Fruit fly (Drosophila melanogaster) whole organism, embryonic: ENCODE measurements around the gene CG10959.

Experiments
- Ada2b ChIP-seq: fragments of 200-800 bp; sonication (Bioruptor generic); IDR thresholded peaks from 2 replicates; pipeline ENCODE4 v1.3.6; 2022; ENCODE audit warnings: missing biosample characterization, missing genetic modification characterization
- Atf6 ChIP-seq: fragments of 200-800 bp; sonication (Bioruptor generic); IDR thresholded peaks from 2 replicates; pipeline ENCODE4 v1.3.6; 2022; ENCODE audit warnings: missing biosample characterization, missing genetic modification characterization
- B-H1 ChIP-seq: fragments of 200-800 bp; sonication (Bioruptor generic); IDR thresholded peaks from 3 replicates; pipeline ENCODE4 v1.3.6; 2022; ENCODE audit warnings: missing biosample characterization, missing genetic modification characterization
- CG13624 ChIP-seq: fragments of 200-800 bp; sonication (Bioruptor generic); optimal IDR thresholded peaks from 2 replicates; lab custom pipeline; 2016; ENCODE audit warnings: missing biosample characterization, missing genetic modification characterization
- CG15696 ChIP-seq: fragments of 200-800 bp; sonication (Bioruptor generic); optimal IDR thresholded peaks from 2 replicates; lab custom pipeline; 2019; ENCODE audit warnings: missing biosample characterization, mild to moderate bottlenecking, missing genetic modification characterization, moderate library complexity
- CG1832 ChIP-seq: fragments of 200-800 bp; sonication (Bioruptor generic); optimal IDR thresholded peaks from 2 replicates; lab custom pipeline; 2017; ENCODE audit warnings: missing biosample characterization, mild to moderate bottlenecking, missing genetic modification characterization, inconsistent platforms
- CG2116 ChIP-seq: fragments of 200-800 bp; sonication (Bioruptor generic); optimal IDR thresholded peaks from 3 replicates; lab custom pipeline; 2018; ENCODE audit warnings: missing biosample characterization, mild to moderate bottlenecking, missing genetic modification characterization
- CG30431 ChIP-seq: fragments of 200-800 bp; sonication (Bioruptor generic); optimal IDR thresholded peaks from 2 replicates; lab custom pipeline; 2017; ENCODE audit warnings: missing biosample characterization, missing genetic modification characterization
- CG32532 ChIP-seq: fragments of 200-800 bp; sonication (Bioruptor generic); IDR thresholded peaks from 2 replicates; pipeline ENCODE4 v1.3.6; 2022; ENCODE audit warnings: missing biosample characterization, missing genetic modification characterization
- CG32767 ChIP-seq: fragments of 200-800 bp; sonication (Bioruptor generic); IDR thresholded peaks from 2 replicates; pipeline ENCODE4 v1.3.6; 2022; ENCODE audit warnings: missing biosample characterization, missing genetic modification characterization
- CG3281 ChIP-seq: fragments of 200-800 bp; sonication (Bioruptor generic); optimal IDR thresholded peaks from 3 replicates; lab custom pipeline; 2017; ENCODE audit warnings: missing biosample characterization, mild to moderate bottlenecking, missing genetic modification characterization
- CG34376 ChIP-seq: fragments of 200-800 bp; sonication (Bioruptor generic); optimal IDR thresholded peaks from 2 replicates; lab custom pipeline; 2018; ENCODE audit warnings: missing biosample characterization, mild to moderate bottlenecking, missing genetic modification characterization
- CG42726 ChIP-seq: fragments of 200-800 bp; sonication (Bioruptor generic); IDR thresholded peaks from 2 replicates; pipeline ENCODE4 v1.3.6; 2022; ENCODE audit warnings: missing biosample characterization, missing genetic modification characterization; ENCODE audit not compliant: partially characterized antibody
- CG4707 ChIP-seq: fragments of 200-800 bp; sonication (Bioruptor generic); optimal IDR thresholded peaks from 2 replicates; lab custom pipeline; 2018; ENCODE audit warnings: missing biosample characterization, mild to moderate bottlenecking, missing genetic modification characterization, moderate library complexity
- CG7372 ChIP-seq: fragments of 200-800 bp; sonication (Bioruptor generic); IDR thresholded peaks from 2 replicates; pipeline ENCODE4 v1.3.6; 2022; ENCODE audit warnings: missing biosample characterization, missing genetic modification characterization
- CG7987 ChIP-seq: fragments of 200-800 bp; sonication (Bioruptor generic); optimal IDR thresholded peaks from 2 replicates; lab custom pipeline; 2018; ENCODE audit warnings: missing biosample characterization, mild to moderate bottlenecking, missing genetic modification characterization, moderate library complexity
- CG8944 ChIP-seq: fragments of 200-800 bp; sonication (Bioruptor generic); optimal IDR thresholded peaks from 3 replicates; lab custom pipeline; 2016; ENCODE audit warnings: missing biosample characterization, missing genetic modification characterization
- CkIIα-i1 ChIP-seq: fragments of 200-800 bp; sonication (Bioruptor generic); IDR thresholded peaks from 2 replicates; pipeline ENCODE4 v1.3.6; 2022; ENCODE audit warnings: missing biosample characterization, missing genetic modification characterization
- D ChIP-seq, 2 experiments: fragments of 200-800 bp in 1 of 2; fragments of >200 bp in 1 of 2; sonication (Bioruptor generic) in 1 of 2; optimal IDR thresholded peaks; 2 replicates in 1 of 2; 3 replicates in 1 of 2; lab custom pipeline; 2017; ENCODE audit warnings: mild to moderate bottlenecking in 1 of 2, missing biosample characterization in 1 of 2, missing genetic modification characterization in 1 of 2, missing genetic modification reagents in 1 of 2
- Dbx ChIP-seq: fragments of 200-800 bp; sonication (Bioruptor generic); IDR thresholded peaks from 3 replicates; pipeline ENCODE4 v1.3.6; 2022; ENCODE audit warnings: missing biosample characterization, missing genetic modification characterization
- Elba2 ChIP-seq: fragments of 200-800 bp; sonication (Bioruptor generic); optimal IDR thresholded peaks from 3 replicates; lab custom pipeline; 2016; ENCODE audit warnings: missing biosample characterization, missing genetic modification characterization
- Ets97D ChIP-seq: fragments of 200-800 bp; sonication (Bioruptor generic); optimal IDR thresholded peaks from 3 replicates; lab custom pipeline; 2016; ENCODE audit warnings: missing biosample characterization, missing genetic modification characterization
- HLH54F ChIP-seq: fragments of 200-800 bp; sonication (Bioruptor generic); optimal IDR thresholded peaks from 3 replicates; lab custom pipeline; 2016; ENCODE audit warnings: missing biosample characterization, missing genetic modification characterization
- Hr51 ChIP-seq, 2 experiments: fragments of 200-800 bp; sonication (Bioruptor generic); optimal IDR thresholded peaks; 2 replicates in 1 of 2; 3 replicates in 1 of 2; lab custom pipeline; 2016 to 2018; ENCODE audit warnings: missing biosample characterization in 2 of 2, missing genetic modification characterization in 2 of 2, mild to moderate bottlenecking in 1 of 2, moderate library complexity in 1 of 2
- Lim3 ChIP-seq: fragments of 200-800 bp; sonication (Bioruptor generic); IDR thresholded peaks from 2 replicates; pipeline ENCODE4 v1.3.6; 2022; ENCODE audit warnings: missing biosample characterization, missing genetic modification characterization
- Lpt ChIP-seq: fragments of >200 bp; optimal IDR thresholded peaks from 2 replicates; lab custom pipeline; 2018; ENCODE audit warnings: missing biosample characterization, missing genetic modification characterization
- Mrtf ChIP-seq: fragments of 200-800 bp; sonication (Bioruptor generic); IDR thresholded peaks from 3 replicates; pipeline ENCODE4 v1.3.6; 2022; ENCODE audit warnings: missing biosample characterization, missing genetic modification characterization
- NK7.1 ChIP-seq: fragments of 200-800 bp; sonication (Bioruptor generic); optimal IDR thresholded peaks from 3 replicates; lab custom pipeline; 2016; ENCODE audit warnings: missing biosample characterization, missing genetic modification characterization
- Poxn ChIP-seq: fragments of 200-800 bp; sonication (Bioruptor generic); IDR thresholded peaks from 2 replicates; pipeline ENCODE4 v1.3.6; 2022; ENCODE audit warnings: missing biosample characterization, missing genetic modification characterization
- Scr ChIP-seq: fragments of 200-800 bp; sonication (Bioruptor generic); IDR thresholded peaks from 2 replicates; pipeline ENCODE4 v1.3.6; 2022; ENCODE audit warnings: missing biosample characterization, missing genetic modification characterization; ENCODE audit not compliant: partially characterized antibody
- Spps ChIP-seq: fragments of 200-800 bp; sonication (Bioruptor generic); optimal IDR thresholded peaks from 2 replicates; lab custom pipeline; 2018; ENCODE audit warnings: missing biosample characterization, mild to moderate bottlenecking, missing genetic modification characterization
- Sry-β ChIP-seq: fragments of 200-800 bp; sonication (Bioruptor generic); optimal IDR thresholded peaks from 2 replicates; lab custom pipeline; 2018; ENCODE audit warnings: missing biosample characterization, mild to moderate bottlenecking, missing genetic modification characterization, moderate library complexity
- Ssrp ChIP-seq: fragments of 200-800 bp; sonication (Bioruptor generic); optimal IDR thresholded peaks from 2 replicates; lab custom pipeline; 2018; ENCODE audit warnings: missing biosample characterization, mild to moderate bottlenecking, missing genetic modification characterization, moderate library complexity
- YL-1 ChIP-seq: fragments of 200-800 bp; sonication (Bioruptor generic); optimal IDR thresholded peaks from 3 replicates; lab custom pipeline; 2017; ENCODE audit warnings: missing biosample characterization, mild to moderate bottlenecking, missing genetic modification characterization
- bsh ChIP-seq, 2 experiments: fragments of 200-800 bp; sonication (Bioruptor generic); optimal IDR thresholded peaks; 2 replicates each; lab custom pipeline; 2017 to 2018; ENCODE audit warnings: mild to moderate bottlenecking in 2 of 2, missing biosample characterization in 2 of 2, missing genetic modification characterization in 2 of 2, moderate library complexity in 1 of 2
- cas ChIP-seq: fragments of 200-800 bp; sonication (Bioruptor generic); IDR thresholded peaks from 2 replicates; pipeline ENCODE4 v1.3.6; 2022; ENCODE audit warnings: missing biosample characterization, missing genetic modification characterization
- ci ChIP-seq: fragments of 200-800 bp; sonication (Bioruptor generic); IDR thresholded peaks from 3 replicates; pipeline ENCODE4 v1.3.6; 2022; ENCODE audit warnings: missing biosample characterization, missing genetic modification characterization
- eve ChIP-seq, 2 experiments: fragments of >200 bp; optimal IDR thresholded peaks; 2 replicates each; lab custom pipeline; 2017; ENCODE audit warnings: missing biosample characterization in 2 of 2, missing genetic modification characterization in 2 of 2
- grn ChIP-seq: fragments of 200-800 bp; sonication (Bioruptor generic); optimal IDR thresholded peaks from 3 replicates; lab custom pipeline; 2017; ENCODE audit warnings: missing biosample characterization, missing genetic modification characterization
- gt ChIP-seq: fragments of 200-800 bp; sonication (Bioruptor generic); IDR thresholded peaks from 2 replicates; pipeline ENCODE4 v1.3.6; 2022; ENCODE audit warnings: missing biosample characterization, missing genetic modification characterization
- lilli ChIP-seq: fragments of 200-800 bp; sonication (Bioruptor generic); optimal IDR thresholded peaks from 3 replicates; lab custom pipeline; 2016; ENCODE audit warnings: missing biosample characterization, missing genetic modification characterization
- lola ChIP-seq, 3 experiments: fragments of >200 bp in 2 of 3; fragments of 200-800 bp in 1 of 3; sonication (Bioruptor generic) in 1 of 3; optimal IDR thresholded peaks; 2 replicates each; lab custom pipeline; 2017 to 2019; ENCODE audit warnings: missing biosample characterization in 3 of 3, missing genetic modification characterization in 3 of 3, mild to moderate bottlenecking in 1 of 3, moderate library complexity in 1 of 3
- pb ChIP-seq: fragments of 200-800 bp; sonication (Bioruptor generic); optimal IDR thresholded peaks from 3 replicates; lab custom pipeline; 2016; ENCODE audit warnings: missing biosample characterization, missing genetic modification characterization
- prd ChIP-seq, 3 experiments: fragments of >200 bp in 2 of 3; fragments of 200-800 bp in 1 of 3; sonication (Bioruptor generic) in 1 of 3; optimal IDR thresholded peaks in 2 of 3; IDR thresholded peaks in 1 of 3; 2 replicates in 2 of 3; 3 replicates in 1 of 3; pipeline versions ENCODE4 v1.3.6 to Lab custom; 2017 to 2022; ENCODE audit warnings: missing biosample characterization in 1 of 3, missing genetic modification characterization in 1 of 3
- sc ChIP-seq, 3 experiments: fragments of >200 bp in 2 of 3; fragments of 200-800 bp in 1 of 3; sonication (Bioruptor generic) in 1 of 3; optimal IDR thresholded peaks; 2 replicates in 2 of 3; 3 replicates in 1 of 3; lab custom pipeline; 2017; ENCODE audit warnings: mild to moderate bottlenecking in 1 of 3, missing biosample characterization in 1 of 3, missing genetic modification characterization in 1 of 3, missing genetic modification reagents in 1 of 3
- schlank ChIP-seq: fragments of 200-800 bp; sonication (Bioruptor generic); optimal IDR thresholded peaks from 2 replicates; lab custom pipeline; 2018; ENCODE audit warnings: missing biosample characterization, mild to moderate bottlenecking, missing genetic modification characterization
- sd ChIP-seq: fragments of 200-800 bp; sonication (Bioruptor generic); optimal IDR thresholded peaks from 3 replicates; lab custom pipeline; 2018; ENCODE audit warnings: missing biosample characterization, mild to moderate bottlenecking, missing genetic modification characterization, moderate library complexity
- tio ChIP-seq: fragments of 200-800 bp; sonication (Bioruptor generic); optimal IDR thresholded peaks from 2 replicates; lab custom pipeline; 2017; ENCODE audit warnings: missing biosample characterization, missing genetic modification characterization, inconsistent platforms
- trem ChIP-seq: fragments of 200-800 bp; optimal IDR thresholded peaks from 3 replicates; lab custom pipeline; 2019; ENCODE audit warnings: missing biosample characterization, mild to moderate bottlenecking, missing genetic modification characterization, moderate library complexity

CG10959 gene

dm6 chrX:8143537-8143936, 5.0 kb upstream of the CG10959 start, which contains the start of gene CG17982 (continued):
- peak; percentile 77 for TF ChIP-seq Ssrp (tag; lab: Kevin White, UChicago)
- peak; percentile 40; the same call in 1 of the 2 replicates for TF ChIP-seq Scr (GFP tag; lab: Robert Waterston, UW)
- peak; percentile 84 for TF ChIP-seq Atf6 (GFP tag; lab: Robert Waterston, UW)
- TF ChIP-seq sd (tag; lab: Kevin White, UChicago) = peak; percentile 62
- peak; percentile 64 for TF ChIP-seq trem (tag; lab: Kevin White, UChicago)
- no peak for TF ChIP-seq eve (GFP tag; optimal IDR thresholded peaks at IDR 0.05; lab: Kevin White, UChicago)
- TF ChIP-seq pb (GFP tag; lab: Kevin White, UChicago) = peak; percentile 62
- peak; percentile 86 for TF ChIP-seq HLH54F (GFP tag; lab: Kevin White, UChicago)
- no peak for TF ChIP-seq CkIIα-i1
- peak; percentile 4 for TF ChIP-seq Elba2 (GFP tag; lab: Kevin White, UChicago)
- peak; percentile 89 for TF ChIP-seq CG13624 (GFP tag; lab: Kevin White, UChicago)
- TF ChIP-seq CG34376 (GFP tag; lab: Kevin White, UChicago) = peak; percentile 79
- peak; percentile 55 for TF ChIP-seq CG4707 (GFP tag; lab: Kevin White, UChicago)
- peak; percentile 93 for TF ChIP-seq lilli
- TF ChIP-seq Lim3 (GFP tag; lab: Robert Waterston, UW) = no peak
- TF ChIP-seq Mrtf = peak; percentile 78
- TF ChIP-seq Ets97D (GFP tag; lab: Kevin White, UChicago) = peak; percentile 81
- no peak for TF ChIP-seq prd (optimal IDR thresholded peaks at IDR 0.05; lab: Kevin White, UChicago)
- peak; percentile 81 for TF ChIP-seq prd (GFP tag; IDR thresholded peaks at IDR 0.05; lab: Robert Waterston, UW)
- TF ChIP-seq ci (GFP tag; lab: Robert Waterston, UW) = peak; percentile 90
- peak; percentile 63 for TF ChIP-seq Spps (tag; lab: Kevin White, UChicago)
- no peak for TF ChIP-seq sc (optimal IDR thresholded peaks at IDR 0.05; lab: Kevin White, UChicago)
- peak; percentile 18 for TF ChIP-seq sc (GFP tag; optimal IDR thresholded peaks at IDR 0.05; lab: Kevin White, UChicago)
- no peak for TF ChIP-seq tio (GFP tag; lab: Kevin White, UChicago)
- TF ChIP-seq CG30431 (GFP tag; lab: Kevin White, UChicago) = peak; percentile 12
- no peak for TF ChIP-seq gt (GFP tag; lab: Robert Waterston, UW)
- peak; percentile 88 for TF ChIP-seq CG32532 (GFP tag; lab: Robert Waterston, UW)
- peak; percentile 82 for TF ChIP-seq CG3281
- peak; percentile 74 for TF ChIP-seq Ada2b (GFP tag; lab: Robert Waterston, UW)
- peak; percentile 77 for TF ChIP-seq CG8944 (GFP tag; lab: Kevin White, UChicago)
- peak; percentile 66 for TF ChIP-seq Dbx
- peak; percentile 80 for TF ChIP-seq CG32767 (GFP tag; lab: Robert Waterston, UW)
- TF ChIP-seq Lpt (GFP tag; lab: Kevin White, UChicago) = no peak
- TF ChIP-seq CG7372 (GFP tag; lab: Robert Waterston, UW) = peak; percentile 62
- no peak for TF ChIP-seq CG1832 (GFP tag; lab: Kevin White, UChicago)
- no peak for TF ChIP-seq CG42726
- TF ChIP-seq CG7987 (GFP tag; lab: Kevin White, UChicago) = peak; percentile 70
- TF ChIP-seq CG2116 = peak; percentile 71
- TF ChIP-seq B-H1 (GFP tag; lab: Robert Waterston, UW) = peak; percentile 67; the same call in 2 of the 3 replicates
- TF ChIP-seq schlank (tag; lab: Kevin White, UChicago) = peak; percentile 61
- TF ChIP-seq NK7.1 (GFP tag; lab: Kevin White, UChicago) = peak; percentile 74
- peak; percentile 11 for TF ChIP-seq Sry-β
- TF ChIP-seq Hr51 (GFP tag; optimal IDR thresholded peaks at IDR 0.05; lab: Kevin White, UChicago) = peak; percentile 58 to 87
- peak; percentile 71 to 89 for TF ChIP-seq bsh (GFP tag; optimal IDR thresholded peaks at IDR 0.05; lab: Kevin White, UChicago)
- peak in 1 of 3 experiments; percentile 77 for TF ChIP-seq lola (GFP tag; optimal IDR thresholded peaks at IDR 0.05; lab: Kevin White, UChicago)
- TF ChIP-seq YL-1 (GFP tag; lab: Kevin White, UChicago) = peak; percentile 79
- peak; percentile 77 for TF ChIP-seq CG15696 (tag; lab: Kevin White, UChicago)
- TF ChIP-seq Poxn (GFP tag; lab: Robert Waterston, UW) = no peak
- TF ChIP-seq grn (GFP tag; lab: Kevin White, UChicago) = no peak
- TF ChIP-seq D (optimal IDR thresholded peaks at IDR 0.05; lab: Kevin White, UChicago) = no peak
- peak; percentile 67 for TF ChIP-seq D (GFP tag; optimal IDR thresholded peaks at IDR 0.05; lab: Kevin White, UChicago)
- TF ChIP-seq cas (GFP tag; lab: Robert Waterston, UW) = peak; percentile 58; the same call in 1 of the 2 replicates
